Worm (Caenorhabditis elegans) whole organism, young adult: ENCODE results near the gene degl-2.
A peak's percentile ranks its signal among the peaks of the same experiment; 100 is the strongest.

Experiments used
- B0261.1 ChIP-seq: sonication (generic microtip); optimal IDR thresholded peaks from 2 replicates; lab custom pipeline; 2016; ENCODE audit warnings: mild to moderate bottlenecking, missing genetic modification characterization, moderate library complexity, missing compliant biosample characterization
- B0336.3 ChIP-seq: fragments of 200-800 bp; sonication (Bioruptor generic); IDR thresholded peaks from 2 replicates; pipeline ENCODE4 v1.3.6; 2022; ENCODE audit warnings: missing genetic modification characterization, missing compliant biosample characterization
- C06A6.2 ChIP-seq: fragments of 200-800 bp; sonication (Bioruptor generic); conservative IDR thresholded peaks from 2 replicates; pipeline ENCODE4 v1.3.6; 2022; ENCODE audit warnings: missing genetic modification characterization, missing compliant biosample characterization
- F55B11.4 ChIP-seq: sonication (generic microtip); optimal IDR thresholded peaks from 2 replicates; lab custom pipeline; 2016; ENCODE audit warnings: missing compliant biosample characterization, missing genetic modification characterization, borderline replicate concordance; ENCODE audit not compliant: insufficient read depth
- K11D2.4 ChIP-seq: fragments of 200-800 bp; sonication (Bioruptor generic); IDR thresholded peaks from 2 replicates; pipeline ENCODE4 v1.3.6; 2022; ENCODE audit warnings: missing genetic modification reagents, missing genetic modification characterization, missing compliant biosample characterization
- Y53G8AR.9 ChIP-seq: fragments of 200-800 bp; sonication (Bioruptor generic); conservative IDR thresholded peaks from 2 replicates; pipeline ENCODE4 v1.3.6; 2022; ENCODE audit warnings: missing genetic modification reagents, missing genetic modification characterization, missing compliant biosample characterization
- Y56A3A.18 ChIP-seq: fragments of 200-800 bp; sonication (Bioruptor generic); IDR thresholded peaks from 2 replicates; pipeline ENCODE4 v1.3.6; 2022; ENCODE audit warnings: missing genetic modification reagents, missing genetic modification characterization, missing compliant biosample characterization
- Y79H2A.3 ChIP-seq: fragments of 200-800 bp; sonication (Bioruptor generic); conservative IDR thresholded peaks from 2 replicates; pipeline ENCODE4 v1.3.6; 2022; ENCODE audit warnings: missing genetic modification reagents, missing genetic modification characterization, missing compliant biosample characterization
- aptf-3 ChIP-seq: fragments of 200-800 bp; sonication (Bioruptor generic); IDR thresholded peaks from 2 replicates; pipeline ENCODE4 v1.3.6; 2022; ENCODE audit warnings: missing genetic modification characterization, missing compliant biosample characterization
- attf-5 ChIP-seq: fragments of 200-800 bp; sonication (Bioruptor generic); optimal IDR thresholded peaks from 2 replicates; lab custom pipeline; 2018; ENCODE audit warnings: mild to moderate bottlenecking, missing genetic modification characterization, missing compliant biosample characterization
- bed-1 ChIP-seq: fragments of 200-800 bp; sonication (Bioruptor generic); IDR thresholded peaks from 2 replicates; pipeline ENCODE4 v1.3.6; 2022; ENCODE audit warnings: missing genetic modification reagents, missing genetic modification characterization, missing compliant biosample characterization
- ccch-3 ChIP-seq: fragments of 200-800 bp; sonication (Bioruptor generic); optimal IDR thresholded peaks from 2 replicates; lab custom pipeline; 2018; ENCODE audit warnings: mild to moderate bottlenecking, missing genetic modification characterization, missing compliant biosample characterization
- cebp-2 ChIP-seq: fragments of 200-800 bp; sonication (Bioruptor generic); IDR thresholded peaks from 2 replicates; pipeline ENCODE4 v1.3.6; 2022; ENCODE audit warnings: missing genetic modification characterization, missing compliant biosample characterization
- ceh-100 ChIP-seq: fragments of 200-800 bp; sonication (Bioruptor generic); IDR thresholded peaks from 2 replicates; pipeline ENCODE4 v1.3.6; 2022; ENCODE audit warnings: missing genetic modification reagents, missing genetic modification characterization, missing compliant biosample characterization
- ceh-27 ChIP-seq: fragments of 200-800 bp; sonication (Bioruptor generic); optimal IDR thresholded peaks from 2 replicates; lab custom pipeline; 2018; ENCODE audit warnings: mild to moderate bottlenecking, missing genetic modification characterization, moderate library complexity, missing compliant biosample characterization
- ceh-58 ChIP-seq: fragments of 200-800 bp; sonication (Bioruptor generic); IDR thresholded peaks from 2 replicates; pipeline ENCODE4 v1.3.6; 2022; ENCODE audit warnings: missing genetic modification characterization, missing compliant biosample characterization
- ceh-79 ChIP-seq: sonication (generic microtip); optimal IDR thresholded peaks from 2 replicates; lab custom pipeline; 2017; ENCODE audit warnings: mild to moderate bottlenecking, missing genetic modification characterization, missing compliant biosample characterization
- die-1 ChIP-seq: sonication (generic microtip); optimal IDR thresholded peaks from 2 replicates; lab custom pipeline; 2016; ENCODE audit warnings: missing genotype, mild to moderate bottlenecking, missing genetic modification characterization, missing compliant biosample characterization
- dpl-1 ChIP-seq: fragments of 150-350 bp; optimal IDR thresholded peaks from 2 replicates; lab custom pipeline; 2014; ENCODE audit warnings: missing biosample characterization, missing genetic modification reagents, missing genetic modification characterization
- egl-18 ChIP-seq: fragments of 200-800 bp; sonication (Bioruptor generic); IDR thresholded peaks from 2 replicates; pipeline ENCODE4 v1.3.6; 2022; ENCODE audit warnings: missing genetic modification reagents, missing genetic modification characterization, missing compliant biosample characterization
- egrh-3 ChIP-seq: fragments of 200-800 bp; sonication (Bioruptor generic); IDR thresholded peaks from 2 replicates; pipeline ENCODE4 v1.3.6; 2022; ENCODE audit warnings: missing genetic modification reagents, missing genetic modification characterization, missing compliant biosample characterization
- ets-4 ChIP-seq: fragments of 200-800 bp; sonication (Bioruptor generic); optimal IDR thresholded peaks from 2 replicates; lab custom pipeline; 2018; ENCODE audit warnings: mild to moderate bottlenecking, missing genetic modification characterization, missing compliant biosample characterization
- fkh-3 ChIP-seq: sonication (generic microtip); optimal IDR thresholded peaks from 2 replicates; lab custom pipeline; 2016; ENCODE audit warnings: mild to moderate bottlenecking, missing genetic modification characterization, missing compliant biosample characterization
- gei-17 ChIP-seq: fragments of 200-800 bp; sonication (Bioruptor generic); optimal IDR thresholded peaks from 2 replicates; lab custom pipeline; 2018; ENCODE audit warnings: mild to moderate bottlenecking, missing genetic modification characterization, missing compliant biosample characterization
- hmg-1.2 ChIP-seq: fragments of 200-800 bp; sonication (Bioruptor generic); IDR thresholded peaks from 2 replicates; pipeline ENCODE4 v1.3.6; 2022; ENCODE audit warnings: missing genetic modification reagents, missing genetic modification characterization, missing compliant biosample characterization
- hsf-1 ChIP-seq: fragments of 200-800 bp; sonication (Bioruptor generic); IDR thresholded peaks from 2 replicates; pipeline ENCODE4 v1.3.6; 2022; ENCODE audit warnings: missing genetic modification reagents, missing genetic modification characterization, missing compliant biosample characterization
- lag-1 ChIP-seq: fragments of 200-800 bp; sonication (Bioruptor generic); IDR thresholded peaks from 2 replicates; pipeline ENCODE4 v1.3.6; 2022; ENCODE audit warnings: missing genetic modification reagents, missing genetic modification characterization, missing compliant biosample characterization
- let-526 ChIP-seq: fragments of 200-800 bp; sonication (Bioruptor generic); IDR thresholded peaks from 2 replicates; pipeline ENCODE4 v1.3.6; 2022; ENCODE audit warnings: missing genetic modification reagents, missing genetic modification characterization, missing compliant biosample characterization
- let-607 ChIP-seq, 2 experiments: fragments of 200-800 bp in 1 of 2; sonication (Bioruptor generic) in 1 of 2; sonication (generic microtip) in 1 of 2; optimal IDR thresholded peaks; 2 replicates each; lab custom pipeline; 2016 to 2018; ENCODE audit warnings: mild to moderate bottlenecking in 2 of 2, missing compliant biosample characterization in 2 of 2, missing genetic modification characterization in 2 of 2, moderate library complexity in 2 of 2, missing genotype in 1 of 2
- lin-26 ChIP-seq: fragments of 200-800 bp; sonication (Bioruptor generic); IDR thresholded peaks from 2 replicates; pipeline ENCODE4 v1.3.6; 2022; ENCODE audit warnings: missing genetic modification reagents, missing genetic modification characterization, missing compliant biosample characterization
- lin-40 ChIP-seq: sonication (generic microtip); optimal IDR thresholded peaks from 2 replicates; lab custom pipeline; 2016; ENCODE audit warnings: missing genetic modification characterization, mild to moderate bottlenecking, missing compliant biosample characterization, missing genotype, missing genetic modification reagents
- madf-10 ChIP-seq: sonication (generic microtip); optimal IDR thresholded peaks from 2 replicates; lab custom pipeline; 2016; ENCODE audit warnings: mild to moderate bottlenecking, missing genetic modification characterization, missing compliant biosample characterization
- madf-3 ChIP-seq: fragments of 200-800 bp; sonication (Bioruptor generic); IDR thresholded peaks from 2 replicates; pipeline ENCODE4 v1.3.6; 2022; ENCODE audit warnings: missing genetic modification reagents, missing genetic modification characterization, missing compliant biosample characterization
- mxl-1 ChIP-seq: sonication (generic microtip); optimal IDR thresholded peaks from 2 replicates; lab custom pipeline; 2016; ENCODE audit warnings: missing genetic modification characterization, missing compliant biosample characterization
- nfya-1 ChIP-seq: sonication (generic microtip); optimal IDR thresholded peaks from 2 replicates; lab custom pipeline; 2017; ENCODE audit warnings: antibody characterized with exemption, missing compliant biosample characterization, missing genetic modification characterization, borderline replicate concordance; ENCODE audit not compliant: insufficient read depth
- nfyb-1 ChIP-seq: fragments of 200-800 bp; sonication (Bioruptor generic); IDR thresholded peaks from 2 replicates; pipeline ENCODE4 v1.3.6; 2022; ENCODE audit warnings: missing genetic modification reagents, missing genetic modification characterization, missing compliant biosample characterization
- nhr-27 ChIP-seq: fragments of 200-800 bp; sonication (Bioruptor generic); optimal IDR thresholded peaks from 2 replicates; lab custom pipeline; 2018; ENCODE audit warnings: mild to moderate bottlenecking, missing genetic modification characterization, moderate library complexity, missing compliant biosample characterization
- pbrm-1 ChIP-seq: fragments of 200-800 bp; sonication (Bioruptor generic); IDR thresholded peaks from 2 replicates; pipeline ENCODE4 v1.3.6; 2022; ENCODE audit warnings: missing genetic modification reagents, missing genetic modification characterization, missing compliant biosample characterization
- rpc-1 ChIP-seq, 2 experiments: fragments of 150-350 bp in 1 of 2; sonication (generic microtip) in 1 of 2; optimal IDR thresholded peaks; 2 replicates each; lab custom pipeline; 2014 to 2018; ENCODE audit warnings: missing biosample characterization in 1 of 2, missing genetic modification characterization in 1 of 2, missing genetic modification reagents in 1 of 2, missing genotype in 1 of 2
- sdz-38 ChIP-seq: sonication (generic microtip); optimal IDR thresholded peaks from 2 replicates; lab custom pipeline; 2016; ENCODE audit warnings: missing genotype, missing genetic modification characterization, missing compliant biosample characterization
- snpc-1.3 ChIP-seq: sonication (generic microtip); optimal IDR thresholded peaks from 2 replicates; lab custom pipeline; 2017; ENCODE audit warnings: missing genetic modification characterization, mild to moderate bottlenecking, missing compliant biosample characterization, antibody characterized with exemption, moderate library complexity, missing genotype, missing genetic modification reagents; ENCODE audit not compliant: insufficient read depth
- tbx-9 ChIP-seq: sonication (generic microtip); optimal IDR thresholded peaks from 2 replicates; lab custom pipeline; 2016; ENCODE audit warnings: borderline replicate concordance, missing genetic modification characterization, inconsistent platforms, missing compliant biosample characterization
- unc-130 ChIP-seq: sonication (generic microtip); optimal IDR thresholded peaks from 2 replicates; lab custom pipeline; 2016; ENCODE audit warnings: missing genetic modification reagents, missing genetic modification characterization, missing compliant biosample characterization
- zfh-2 ChIP-seq: fragments of 200-800 bp; sonication (Bioruptor generic); conservative IDR thresholded peaks from 2 replicates; pipeline ENCODE4 v1.3.6; 2022; ENCODE audit warnings: missing genetic modification reagents, missing genetic modification characterization, missing compliant biosample characterization
- zim-3 ChIP-seq: sonication (generic microtip); optimal IDR thresholded peaks from 2 replicates; lab custom pipeline; 2017; ENCODE audit warnings: mild to moderate bottlenecking, missing genetic modification characterization, moderate library complexity, missing compliant biosample characterization
- ztf-26 ChIP-seq: sonication (generic microtip); optimal IDR thresholded peaks from 2 replicates; lab custom pipeline; 2017; ENCODE audit warnings: missing genetic modification characterization, missing compliant biosample characterization
- ztf-28 ChIP-seq: fragments of 200-800 bp; sonication (Bioruptor generic); IDR thresholded peaks from 2 replicates; pipeline ENCODE4 v1.3.6; 2022; ENCODE audit warnings: missing genetic modification reagents, missing genetic modification characterization, missing compliant biosample characterization
- ztf-3 ChIP-seq: fragments of 200-800 bp; sonication (Bioruptor generic); optimal IDR thresholded peaks from 2 replicates; lab custom pipeline; 2018; ENCODE audit warnings: mild to moderate bottlenecking, missing genetic modification characterization, missing compliant biosample characterization
- ztf-6 ChIP-seq: fragments of 200-800 bp; sonication (Bioruptor generic); IDR thresholded peaks from 2 replicates; pipeline ENCODE4 v1.3.6; 2022; ENCODE audit warnings: missing genetic modification reagents, missing genetic modification characterization, missing compliant biosample characterization

Gene degl-2

DNA sequence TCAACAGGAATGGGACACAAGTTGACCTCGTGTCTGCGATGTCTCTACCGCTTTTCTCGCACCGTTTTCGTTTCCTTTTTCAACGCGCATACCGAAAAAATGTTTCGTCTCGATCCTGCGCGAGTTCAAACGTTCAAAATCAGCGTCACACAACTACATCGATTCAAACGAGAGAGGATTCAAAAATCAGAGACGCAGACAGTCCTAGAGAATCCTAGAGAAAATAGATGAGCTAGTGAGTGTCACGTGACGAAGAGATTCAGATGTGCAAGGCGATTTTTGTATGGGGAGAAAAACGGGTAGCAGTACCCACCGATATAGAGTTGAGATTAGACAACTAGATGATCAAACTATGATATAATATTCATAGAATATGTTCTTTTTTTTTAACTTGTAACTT is 26.7 kb downstream of the degl-2 start:
- no peak for TF ChIP-seq snpc-1.3
- no peak for TF ChIP-seq let-607 (tag; optimal IDR thresholded peaks at IDR 0.05; lab: Kevin White, UChicago)
- no peak for TF ChIP-seq ccch-3
- no peak for TF ChIP-seq pbrm-1 (GFP tag; lab: Robert Waterston, UW)
- no peak for TF ChIP-seq Y53G8AR.9 (GFP tag; lab: Robert Waterston, UW)
- no peak for TF ChIP-seq zim-3 (tag; lab: Kevin White, UChicago)
- TF ChIP-seq B0261.1 (tag; lab: Kevin White, UChicago) = no peak
- TF ChIP-seq ceh-27 = peak; percentile 45
- TF ChIP-seq egrh-3 = no peak
- no peak for TF ChIP-seq let-526 (GFP tag; lab: Robert Waterston, UW)
- no peak for TF ChIP-seq ztf-6 (GFP tag; lab: Robert Waterston, UW)
- TF ChIP-seq lag-1 (GFP tag; lab: Robert Waterston, UW) = no peak
- TF ChIP-seq dpl-1 = no peak
- no peak for TF ChIP-seq ceh-100 (GFP tag; lab: Robert Waterston, UW)
- TF ChIP-seq cebp-2 (GFP tag; lab: Robert Waterston, UW) = no peak
- TF ChIP-seq ztf-26 = peak; percentile 12
- no peak for TF ChIP-seq unc-130 (GFP tag; lab: Kevin White, UChicago)
- no peak for TF ChIP-seq nhr-27 (tag; lab: Kevin White, UChicago)
- 0 out of 2 replicates have a peak, but pooled peaks have one; percentile 39 for TF ChIP-seq K11D2.4 (GFP tag; lab: Robert Waterston, UW)
- no peak for TF ChIP-seq Y56A3A.18 (GFP tag; lab: Robert Waterston, UW)
- TF ChIP-seq egl-18 = 0 out of 2 replicates have a peak, but pooled peaks have one; percentile 4
- TF ChIP-seq ztf-3 (GFP tag; lab: Kevin White, UChicago) = no peak
- TF ChIP-seq ztf-28 (GFP tag; lab: Robert Waterston, UW) = no peak
- TF ChIP-seq hmg-1.2 (GFP tag; lab: Robert Waterston, UW) = peak; percentile 64
- TF ChIP-seq ceh-58 = no peak
- TF ChIP-seq tbx-9 (tag; lab: Kevin White, UChicago) = no peak
- 0 out of 2 replicates have a peak, but pooled peaks have one; percentile 32 for TF ChIP-seq B0336.3 (GFP tag; lab: Robert Waterston, UW)
- TF ChIP-seq die-1 = no peak
- no peak for TF ChIP-seq nfya-1
- TF ChIP-seq Y79H2A.3 (GFP tag; lab: Robert Waterston, UW) = no peak
- TF ChIP-seq F55B11.4 = no peak
- no peak for TF ChIP-seq rpc-1 (optimal IDR thresholded peaks at IDR 0.05; lab: Kevin White, UChicago)
- no peak for TF ChIP-seq rpc-1 (tag; optimal IDR thresholded peaks at IDR 0.05; lab: Kevin White, UChicago)
- no peak for TF ChIP-seq hsf-1 (GFP tag; lab: Robert Waterston, UW)
- no peak for TF ChIP-seq ets-4
- TF ChIP-seq zfh-2 (GFP tag; lab: Robert Waterston, UW) = no peak
- TF ChIP-seq nfyb-1 = no peak
- peak; percentile 62; the same call in 1 of the 2 replicates for TF ChIP-seq lin-26 (GFP tag; lab: Robert Waterston, UW)
- no peak for TF ChIP-seq mxl-1
- peak; percentile 37 for TF ChIP-seq lin-40 (tag; lab: Kevin White, UChicago)
- TF ChIP-seq madf-10 (tag; lab: Kevin White, UChicago) = no peak
- TF ChIP-seq madf-3 (GFP tag; lab: Robert Waterston, UW) = no peak
- TF ChIP-seq aptf-3 (GFP tag; lab: Robert Waterston, UW) = no peak
- no peak for TF ChIP-seq sdz-38 (tag; lab: Kevin White, UChicago)
- no peak for TF ChIP-seq ceh-79 (tag; lab: Kevin White, UChicago)
- TF ChIP-seq bed-1 (GFP tag; lab: Robert Waterston, UW) = no peak
- no peak for TF ChIP-seq fkh-3 (tag; lab: Kevin White, UChicago)
- no peak for TF ChIP-seq gei-17 (GFP tag; lab: Kevin White, UChicago)
- peak; percentile 13 for TF ChIP-seq attf-5 (GFP tag; lab: Kevin White, UChicago)
- no peak for TF ChIP-seq C06A6.2
